Worm (Caenorhabditis elegans) whole organism, young adult: ENCODE data around the gene ghi-1.

Experiments
- F22D6.2 ChIP-seq: sonication (generic microtip); optimal IDR thresholded peaks from 2 replicates; lab custom pipeline; 2016; ENCODE audit warnings: mild to moderate bottlenecking, missing genetic modification characterization, missing compliant biosample characterization
- F39B2.1 ChIP-seq: fragments of 200-800 bp; sonication (Bioruptor generic); IDR thresholded peaks from 2 replicates; pipeline ENCODE4 v1.3.6; 2022; ENCODE audit warnings: missing genetic modification reagents, missing genetic modification characterization, missing compliant biosample characterization
- F49E8.2 ChIP-seq: sonication (generic microtip); optimal IDR thresholded peaks from 3 replicates; lab custom pipeline; 2017; ENCODE audit warnings: missing genetic modification characterization, mild to moderate bottlenecking, missing compliant biosample characterization, antibody characterized with exemption, moderate library complexity; ENCODE audit not compliant: insufficient read depth
- K11D2.4 ChIP-seq: fragments of 200-800 bp; sonication (Bioruptor generic); IDR thresholded peaks from 2 replicates; pipeline ENCODE4 v1.3.6; 2022; ENCODE audit warnings: missing genetic modification reagents, missing genetic modification characterization, missing compliant biosample characterization
- Y53F4B.3 ChIP-seq: fragments of 200-800 bp; sonication (Bioruptor generic); IDR thresholded peaks from 2 replicates; pipeline ENCODE4 v1.3.6; 2022; ENCODE audit warnings: missing genetic modification reagents, missing genetic modification characterization, missing compliant biosample characterization
- Y53G8AR.9 ChIP-seq: fragments of 200-800 bp; sonication (Bioruptor generic); conservative IDR thresholded peaks from 2 replicates; pipeline ENCODE4 v1.3.6; 2022; ENCODE audit warnings: missing genetic modification reagents, missing genetic modification characterization, missing compliant biosample characterization
- Y67H2A.10 ChIP-seq: fragments of 200-800 bp; sonication (Bioruptor generic); conservative IDR thresholded peaks from 2 replicates; pipeline ENCODE4 v1.3.6; 2022; ENCODE audit warnings: missing genetic modification reagents, missing genetic modification characterization, missing compliant biosample characterization
- Y95B8A.8 ChIP-seq: fragments of 200-800 bp; sonication (Bioruptor generic); IDR thresholded peaks from 2 replicates; pipeline ENCODE4 v1.3.6; 2022; ENCODE audit warnings: missing genetic modification reagents, missing genetic modification characterization, missing compliant biosample characterization
- ZK185.1 ChIP-seq: sonication (generic microtip); optimal IDR thresholded peaks from 2 replicates; lab custom pipeline; 2016; ENCODE audit warnings: mild to moderate bottlenecking, missing genetic modification characterization, missing compliant biosample characterization; ENCODE audit not compliant: poor library complexity, severe bottlenecking
- ama-1 ChIP-seq, 3 experiments: fragments of 150-350 bp in 1 of 3; sonication (generic microtip) in 2 of 3; optimal IDR thresholded peaks; 2 replicates each; lab custom pipeline; 2014 to 2018; ENCODE audit warnings: missing biosample characterization in 2 of 3, missing genetic modification characterization in 2 of 3, missing genetic modification reagents in 2 of 3
- aptf-3 ChIP-seq: fragments of 200-800 bp; sonication (Bioruptor generic); IDR thresholded peaks from 2 replicates; pipeline ENCODE4 v1.3.6; 2022; ENCODE audit warnings: missing genetic modification characterization, missing compliant biosample characterization
- atf-7 ChIP-seq: sonication (generic microtip); optimal IDR thresholded peaks from 2 replicates; lab custom pipeline; 2017; ENCODE audit warnings: mild to moderate bottlenecking, missing genetic modification characterization, missing compliant biosample characterization
- attf-3 ChIP-seq: fragments of 200-800 bp; sonication (Bioruptor generic); conservative IDR thresholded peaks from 2 replicates; pipeline ENCODE4 v1.3.6; 2022; ENCODE audit warnings: missing genetic modification reagents, missing genetic modification characterization, missing compliant biosample characterization
- attf-5 ChIP-seq: fragments of 200-800 bp; sonication (Bioruptor generic); optimal IDR thresholded peaks from 2 replicates; lab custom pipeline; 2018; ENCODE audit warnings: mild to moderate bottlenecking, missing genetic modification characterization, missing compliant biosample characterization
- attf-6 ChIP-seq: fragments of 200-800 bp; sonication (Bioruptor generic); IDR thresholded peaks from 2 replicates; pipeline ENCODE4 v1.3.6; 2022; ENCODE audit warnings: missing genetic modification reagents, missing genetic modification characterization, missing compliant biosample characterization
- bed-1 ChIP-seq: fragments of 200-800 bp; sonication (Bioruptor generic); IDR thresholded peaks from 2 replicates; pipeline ENCODE4 v1.3.6; 2022; ENCODE audit warnings: missing genetic modification reagents, missing genetic modification characterization, missing compliant biosample characterization
- cebp-1 ChIP-seq, 2 experiments: fragments of 200-800 bp in 1 of 2; sonication (Bioruptor generic) in 1 of 2; sonication (generic microtip) in 1 of 2; IDR thresholded peaks in 1 of 2; optimal IDR thresholded peaks in 1 of 2; 2 replicates each; pipeline versions ENCODE4 v1.3.6 to Lab custom; 2017 to 2022; ENCODE audit warnings: missing compliant biosample characterization in 2 of 2, missing genetic modification characterization in 2 of 2, mild to moderate bottlenecking in 1 of 2, missing genetic modification reagents in 1 of 2, moderate library complexity in 1 of 2
- cebp-2 ChIP-seq: fragments of 200-800 bp; sonication (Bioruptor generic); IDR thresholded peaks from 2 replicates; pipeline ENCODE4 v1.3.6; 2022; ENCODE audit warnings: missing genetic modification characterization, missing compliant biosample characterization
- ceh-100 ChIP-seq: fragments of 200-800 bp; sonication (Bioruptor generic); IDR thresholded peaks from 2 replicates; pipeline ENCODE4 v1.3.6; 2022; ENCODE audit warnings: missing genetic modification reagents, missing genetic modification characterization, missing compliant biosample characterization
- ceh-27 ChIP-seq: fragments of 200-800 bp; sonication (Bioruptor generic); optimal IDR thresholded peaks from 2 replicates; lab custom pipeline; 2018; ENCODE audit warnings: mild to moderate bottlenecking, missing genetic modification characterization, moderate library complexity, missing compliant biosample characterization
- ceh-40 ChIP-seq: fragments of 200-800 bp; sonication (Bioruptor generic); IDR thresholded peaks from 2 replicates; pipeline ENCODE4 v1.3.6; 2022; ENCODE audit warnings: missing genetic modification characterization, missing compliant biosample characterization
- ceh-58 ChIP-seq: fragments of 200-800 bp; sonication (Bioruptor generic); IDR thresholded peaks from 2 replicates; pipeline ENCODE4 v1.3.6; 2022; ENCODE audit warnings: missing genetic modification characterization, missing compliant biosample characterization
- die-1 ChIP-seq: sonication (generic microtip); optimal IDR thresholded peaks from 2 replicates; lab custom pipeline; 2016; ENCODE audit warnings: missing genotype, mild to moderate bottlenecking, missing genetic modification characterization, missing compliant biosample characterization
- egl-44 ChIP-seq: fragments of 200-800 bp; sonication (Bioruptor generic); IDR thresholded peaks from 2 replicates; pipeline ENCODE4 v1.3.6; 2022; ENCODE audit warnings: missing genetic modification reagents, missing genetic modification characterization, missing compliant biosample characterization
- ets-4 ChIP-seq: fragments of 200-800 bp; sonication (Bioruptor generic); optimal IDR thresholded peaks from 2 replicates; lab custom pipeline; 2018; ENCODE audit warnings: mild to moderate bottlenecking, missing genetic modification characterization, missing compliant biosample characterization
- gei-17 ChIP-seq: fragments of 200-800 bp; sonication (Bioruptor generic); optimal IDR thresholded peaks from 2 replicates; lab custom pipeline; 2018; ENCODE audit warnings: mild to moderate bottlenecking, missing genetic modification characterization, missing compliant biosample characterization
- hrde-1 ChIP-seq: sonication (generic microtip); optimal IDR thresholded peaks from 2 replicates; lab custom pipeline; 2016; ENCODE audit warnings: missing genetic modification characterization, mild to moderate bottlenecking, missing compliant biosample characterization, moderate library complexity, missing genotype, missing genetic modification reagents, borderline replicate concordance
- lin-26 ChIP-seq: fragments of 200-800 bp; sonication (Bioruptor generic); IDR thresholded peaks from 2 replicates; pipeline ENCODE4 v1.3.6; 2022; ENCODE audit warnings: missing genetic modification reagents, missing genetic modification characterization, missing compliant biosample characterization
- lin-40 ChIP-seq: sonication (generic microtip); optimal IDR thresholded peaks from 2 replicates; lab custom pipeline; 2016; ENCODE audit warnings: missing genetic modification characterization, mild to moderate bottlenecking, missing compliant biosample characterization, missing genotype, missing genetic modification reagents
- lir-1 ChIP-seq: fragments of 200-800 bp; sonication (Bioruptor generic); conservative IDR thresholded peaks from 2 replicates; pipeline ENCODE4 v1.3.6; 2022; ENCODE audit warnings: missing genetic modification reagents, missing genetic modification characterization, missing compliant biosample characterization
- madf-10 ChIP-seq: sonication (generic microtip); optimal IDR thresholded peaks from 2 replicates; lab custom pipeline; 2016; ENCODE audit warnings: mild to moderate bottlenecking, missing genetic modification characterization, missing compliant biosample characterization
- madf-3 ChIP-seq: fragments of 200-800 bp; sonication (Bioruptor generic); IDR thresholded peaks from 2 replicates; pipeline ENCODE4 v1.3.6; 2022; ENCODE audit warnings: missing genetic modification reagents, missing genetic modification characterization, missing compliant biosample characterization
- mes-4 ChIP-seq: sonication (generic microtip); optimal IDR thresholded peaks from 2 replicates; lab custom pipeline; 2016; ENCODE audit warnings: missing genotype, missing genetic modification characterization, missing compliant biosample characterization
- nhr-120 ChIP-seq: fragments of 200-800 bp; sonication (Bioruptor generic); IDR thresholded peaks from 2 replicates; pipeline ENCODE4 v1.3.6; 2022; ENCODE audit warnings: missing genetic modification characterization, missing compliant biosample characterization
- nhr-179 ChIP-seq: sonication (generic microtip); optimal IDR thresholded peaks from 2 replicates; lab custom pipeline; 2016; ENCODE audit warnings: mild to moderate bottlenecking, missing genetic modification characterization, missing compliant biosample characterization
- rcor-1 ChIP-seq: fragments of 200-800 bp; sonication (Bioruptor generic); IDR thresholded peaks from 2 replicates; pipeline ENCODE4 v1.3.6; 2022; ENCODE audit warnings: missing genetic modification reagents, missing genetic modification characterization, missing compliant biosample characterization
- snpc-3.4 ChIP-seq: sonication (generic microtip); optimal IDR thresholded peaks from 2 replicates; lab custom pipeline; 2017; ENCODE audit warnings: missing genetic modification characterization, mild to moderate bottlenecking, missing compliant biosample characterization, antibody characterized with exemption, moderate library complexity, missing genotype, missing genetic modification reagents
- snpc-4 ChIP-seq, 5 experiments: fragments of 150-350 bp in 1 of 5; sonication (generic microtip) in 4 of 5; optimal IDR thresholded peaks; 2 replicates each; lab custom pipeline; 2014 to 2018; ENCODE audit warnings: missing genetic modification characterization in 5 of 5, missing biosample characterization in 3 of 5, antibody characterized with exemption in 2 of 5, mild to moderate bottlenecking in 2 of 5, missing compliant biosample characterization in 2 of 5, missing genotype in 2 of 5, moderate library complexity in 2 of 5, missing genetic modification reagents in 1 of 5
- somi-1 ChIP-seq: fragments of 200-800 bp; sonication (Bioruptor generic); optimal IDR thresholded peaks from 2 replicates; lab custom pipeline; 2018; ENCODE audit warnings: mild to moderate bottlenecking, missing genetic modification characterization, missing compliant biosample characterization
- tbp1 ChIP-seq: fragments of 200-800 bp; sonication (Bioruptor generic); optimal IDR thresholded peaks from 2 replicates; lab custom pipeline; 2018; ENCODE audit warnings: mild to moderate bottlenecking, missing genetic modification characterization, missing compliant biosample characterization
- unc-62 ChIP-seq: fragments of 150-350 bp; optimal IDR thresholded peaks from 2 replicates; lab custom pipeline; 2014; ENCODE audit warnings: missing biosample characterization, missing genetic modification reagents, missing genetic modification characterization
- ztf-22 ChIP-seq: fragments of 200-800 bp; sonication (Bioruptor generic); optimal IDR thresholded peaks from 2 replicates; lab custom pipeline; 2018; ENCODE audit warnings: mild to moderate bottlenecking, missing genetic modification characterization, moderate library complexity, missing compliant biosample characterization

ghi-1 gene

DNA sequence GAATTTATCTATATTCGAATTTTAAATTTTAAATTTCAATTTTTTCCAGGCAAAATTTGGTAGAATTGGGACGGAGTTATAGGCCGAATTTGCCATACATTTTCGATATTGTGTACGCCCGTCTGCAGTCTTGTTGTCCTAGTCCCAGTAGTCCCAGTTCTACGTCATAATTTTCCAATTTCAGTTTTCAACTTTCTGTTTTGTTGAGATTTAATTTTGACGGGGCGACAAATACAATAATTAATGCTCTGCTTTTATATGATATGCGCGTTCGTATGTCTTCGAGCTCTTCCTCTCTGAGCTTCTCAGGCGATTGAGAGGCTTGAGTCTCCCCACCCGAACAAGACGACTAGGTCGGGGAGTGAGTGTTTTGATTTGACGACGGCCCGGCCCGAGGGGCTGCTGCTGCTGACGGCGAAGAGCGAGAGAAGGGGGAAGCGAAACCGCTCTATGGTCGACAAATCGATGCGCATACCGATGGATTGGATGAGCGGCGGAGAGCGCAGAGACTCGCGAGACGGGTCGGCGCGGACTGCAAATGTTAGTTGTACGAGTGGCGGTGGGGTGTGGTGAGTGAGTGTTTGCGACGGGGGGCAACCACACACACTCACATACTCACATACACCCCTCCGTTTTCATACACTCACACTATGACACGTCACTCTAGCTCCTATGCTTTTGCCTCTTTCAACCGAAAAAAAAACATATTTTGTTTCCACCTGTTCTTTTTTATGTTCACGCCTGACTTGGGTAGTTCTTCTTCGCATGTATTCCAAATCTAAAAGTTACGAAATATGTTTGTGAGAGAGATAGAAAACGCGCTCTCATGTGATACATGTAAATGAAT lies 11.6 kb upstream of the ghi-1 start (continued):
- TF ChIP-seq die-1 (tag; lab: Kevin White, UChicago) (peak; percentile 53), ceh-40 (GFP tag; lab: Robert Waterston, UW) (0 out of 2 replicates have a peak, but pooled peaks have one; percentile 5), attf-6 (GFP tag; lab: Robert Waterston, UW) (no peak), somi-1 (peak; percentile 60), atf-7 (peak; percentile 39), lir-1 (peak; percentile 4; the same call in 1 of the 2 replicates), nhr-120 (GFP tag; lab: Robert Waterston, UW) (0 out of 2 replicates have a peak, but pooled peaks have one; percentile 4), ceh-27 (GFP tag; lab: Kevin White, UChicago) (peak; percentile 90), rcor-1 (GFP tag; lab: Robert Waterston, UW) (peak; percentile 70), ceh-100 (GFP tag; lab: Robert Waterston, UW) (no peak), Y67H2A.10 (GFP tag; lab: Robert Waterston, UW) (no peak), gei-17 (no peak), snpc-4 (GFP tag; optimal IDR thresholded peaks at IDR 0.05; lab: Kevin White, UChicago) (no peak), snpc-4 (tag; optimal IDR thresholded peaks at IDR 0.05; lab: Kevin White, UChicago) (peak; percentile 8 to 49 (median 27)), madf-3 (GFP tag; lab: Robert Waterston, UW) (0 out of 2 replicates have a peak, but pooled peaks have one; percentile 40), madf-10 (tag; lab: Kevin White, UChicago) (peak; percentile 87), nhr-179 (no peak), hrde-1 (tag; lab: Kevin White, UChicago) (no peak), ZK185.1 (peak; percentile 54), Y53G8AR.9 (GFP tag; lab: Robert Waterston, UW) (peak; percentile 57; the same call in 1 of the 2 replicates), mes-4 (tag; lab: Kevin White, UChicago) (no peak), tbp1 (GFP tag; lab: Kevin White, UChicago) (peak; percentile 55), F49E8.2 (tag; lab: Kevin White, UChicago) (no peak), aptf-3 (GFP tag; lab: Robert Waterston, UW) (no peak), F22D6.2 (tag; lab: Kevin White, UChicago) (no peak), egl-44 (no peak), unc-62 (GFP tag; lab: Kevin White, UChicago) (no peak), F39B2.1 (GFP tag; lab: Robert Waterston, UW) (no peak), K11D2.4 (peak; percentile 55), attf-3 (peak; percentile 44; the same call in 1 of the 2 replicates), ztf-22 (GFP tag; lab: Kevin White, UChicago) (no peak), attf-5 (GFP tag; lab: Kevin White, UChicago) (peak; percentile 76), lin-40 (tag; lab: Kevin White, UChicago) (peak; percentile 35), Y53F4B.3 (GFP tag; lab: Robert Waterston, UW) (no peak), cebp-1 (GFP tag; IDR thresholded peaks at IDR 0.05; lab: Robert Waterston, UW) (peak; percentile 82), cebp-1 (tag; optimal IDR thresholded peaks at IDR 0.05; lab: Kevin White, UChicago) (peak; percentile 89)

DNA sequence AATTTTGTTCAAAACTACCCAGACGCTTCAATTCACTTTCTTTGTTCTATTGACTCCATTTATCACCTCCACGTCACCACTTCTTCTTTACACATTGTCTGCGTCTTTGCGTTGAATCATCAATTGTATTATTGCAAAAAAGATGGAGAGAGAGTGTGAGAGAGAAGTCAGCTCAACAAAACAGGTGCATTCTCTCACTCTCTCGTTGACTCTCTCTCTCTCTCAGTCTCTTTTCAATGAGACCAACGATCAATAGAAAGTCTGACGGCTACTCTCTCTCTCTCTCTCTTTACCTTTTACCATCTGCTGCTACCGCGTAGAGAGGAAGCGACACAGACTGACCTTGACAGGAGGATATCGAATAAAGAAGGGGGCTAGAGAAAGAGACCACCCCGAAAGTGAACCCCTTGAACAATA lies 10.8 kb upstream of the ghi-1 start:
- TF ChIP-seq cebp-2 (GFP tag; lab: Robert Waterston, UW) (no peak), ceh-58 (GFP tag; lab: Robert Waterston, UW) (no peak), K11D2.4 (peak; percentile 20; the same call in 1 of the 2 replicates), gei-17 (peak; percentile 44), tbp1 (GFP tag; lab: Kevin White, UChicago) (peak; percentile 31), attf-6 (GFP tag; lab: Robert Waterston, UW) (no peak), snpc-4 (GFP tag; optimal IDR thresholded peaks at IDR 0.05; lab: Kevin White, UChicago) (no peak), snpc-4 (tag; optimal IDR thresholded peaks at IDR 0.05; lab: Kevin White, UChicago) (peak in 1 of 4 experiments; percentile 21), Y95B8A.8 (GFP tag; lab: Robert Waterston, UW) (no peak), snpc-3.4 (tag; lab: Kevin White, UChicago) (no peak), cebp-1 (GFP tag; IDR thresholded peaks at IDR 0.05; lab: Robert Waterston, UW) (no peak), cebp-1 (tag; optimal IDR thresholded peaks at IDR 0.05; lab: Kevin White, UChicago) (peak; percentile 31), atf-7 (peak; percentile 58), nhr-179 (no peak), ets-4 (GFP tag; lab: Kevin White, UChicago) (peak; percentile 7), ama-1 (optimal IDR thresholded peaks at IDR 0.05; lab: Kevin White, UChicago) (peak; percentile 93), ama-1 (GFP tag; optimal IDR thresholded peaks at IDR 0.05; lab: Kevin White, UChicago) (peak in 1 of 2 experiments; percentile 33), lin-26 (GFP tag; lab: Robert Waterston, UW) (0 out of 2 replicates have a peak, but pooled peaks have one; percentile 43), bed-1 (GFP tag; lab: Robert Waterston, UW) (no peak), ZK185.1 (peak; percentile 44), rcor-1 (GFP tag; lab: Robert Waterston, UW) (no peak; the same call in 1 of the 2 replicates), egl-44 (no peak)
